Fruit fly (Drosophila melanogaster) whole organism, wandering third instar larva: ENCODE data around the gene Arpc1.

ENCODE experiments used
- Abd-B ChIP-seq: fragments of >200 bp; optimal IDR thresholded peaks from 2 replicates; lab custom pipeline; 2017; ENCODE audit warnings: missing biosample characterization, missing genetic modification characterization
- CG32264 ChIP-seq: fragments of 200-800 bp; sonication (Bioruptor generic); optimal IDR thresholded peaks from 2 replicates; lab custom pipeline; 2016; ENCODE audit warnings: missing biosample characterization, missing genetic modification characterization
- CG9705 ChIP-seq: fragments of 200-800 bp; sonication (Bioruptor generic); optimal IDR thresholded peaks from 2 replicates; lab custom pipeline; 2018; ENCODE audit warnings: missing biosample characterization, mild to moderate bottlenecking, missing genetic modification characterization
- CrebA ChIP-seq: fragments of 200-800 bp; sonication (Bioruptor generic); optimal IDR thresholded peaks from 2 replicates; lab custom pipeline; 2016; ENCODE audit warnings: missing biosample characterization, mild to moderate bottlenecking, missing genetic modification characterization, borderline replicate concordance
- Dfd ChIP-seq: fragments of >200 bp; optimal IDR thresholded peaks from 2 replicates; lab custom pipeline; 2017; ENCODE audit warnings: missing biosample characterization, missing genetic modification characterization
- Dif ChIP-seq: fragments of 200-275, 200-300 bp; sonication (Bioruptor generic); optimal IDR thresholded peaks from 2 replicates; lab custom pipeline; 2018; ENCODE audit warnings: missing biosample characterization, missing genetic modification characterization; ENCODE audit not compliant: partially characterized antibody
- GATAd ChIP-seq: sonication (Bioruptor generic); optimal IDR thresholded peaks from 2 replicates; lab custom pipeline; 2016; ENCODE audit warnings: missing biosample characterization, missing genetic modification characterization
- HLH106 ChIP-seq: fragments of 200-800 bp; optimal IDR thresholded peaks from 3 replicates; lab custom pipeline; 2019; ENCODE audit warnings: missing biosample characterization, mild to moderate bottlenecking, missing genetic modification characterization, moderate library complexity
- Hnf4 ChIP-seq: fragments of 200-800 bp; sonication (Bioruptor generic); optimal IDR thresholded peaks from 2 replicates; lab custom pipeline; 2016; ENCODE audit warnings: missing biosample characterization, mild to moderate bottlenecking, missing genetic modification characterization
- Hr78 ChIP-seq: fragments of >200 bp; optimal IDR thresholded peaks from 2 replicates; lab custom pipeline; 2017; ENCODE audit warnings: missing biosample characterization, missing genetic modification characterization
- Hr83 ChIP-seq: fragments of 200-300 bp; sonication (Bioruptor generic); optimal IDR thresholded peaks from 2 replicates; lab custom pipeline; 2016; ENCODE audit warnings: missing biosample characterization, mild to moderate bottlenecking, missing genetic modification characterization, moderate library complexity; ENCODE audit not compliant: poor library complexity, severe bottlenecking
- Jra ChIP-seq: sonication (Bioruptor generic); optimal IDR thresholded peaks from 2 replicates; lab custom pipeline; 2016; ENCODE audit warnings: missing biosample characterization, missing genetic modification characterization
- Mio ChIP-seq: sonication (Bioruptor generic); optimal IDR thresholded peaks from 2 replicates; lab custom pipeline; 2016; ENCODE audit warnings: missing biosample characterization, missing genetic modification characterization
- Myc ChIP-seq: fragments of >200 bp; optimal IDR thresholded peaks from 2 replicates; lab custom pipeline; 2017
- N ChIP-seq: fragments of >200 bp; optimal IDR thresholded peaks from 2 replicates; lab custom pipeline; 2018; ENCODE audit warnings: missing biosample characterization, missing external identifiers, missing genetic modification characterization
- OdsH ChIP-seq: fragments of 200-800 bp; sonication (Bioruptor generic); optimal IDR thresholded peaks from 2 replicates; lab custom pipeline; 2016; ENCODE audit warnings: missing biosample characterization, mild to moderate bottlenecking, missing genetic modification characterization
- Rel ChIP-seq, 2 experiments: fragments of 200-800 bp; sonication (Bioruptor generic) in 1 of 2; optimal IDR thresholded peaks; 2 replicates in 1 of 2; 3 replicates in 1 of 2; lab custom pipeline; 2016 to 2019; ENCODE audit warnings: mild to moderate bottlenecking in 2 of 2, missing biosample characterization in 2 of 2, missing genetic modification characterization in 2 of 2, moderate library complexity in 1 of 2
- Sp1 ChIP-seq: fragments of 200-800 bp; sonication (Bioruptor generic); optimal IDR thresholded peaks from 3 replicates; lab custom pipeline; 2019; ENCODE audit warnings: missing biosample characterization, mild to moderate bottlenecking, missing genetic modification characterization, moderate library complexity
- Vsx2 ChIP-seq: fragments of 200-300, 225-300 bp; sonication (Bioruptor generic); optimal IDR thresholded peaks from 2 replicates; lab custom pipeline; 2018; ENCODE audit warnings: missing biosample characterization, missing genetic modification characterization; ENCODE audit not compliant: partially characterized antibody
- br ChIP-seq: fragments of 200-800 bp; sonication (Bioruptor generic); optimal IDR thresholded peaks from 2 replicates; lab custom pipeline; 2016; ENCODE audit warnings: missing biosample characterization, missing genetic modification characterization
- brk ChIP-seq: fragments of 200-800 bp; sonication (Bioruptor generic); optimal IDR thresholded peaks from 2 replicates; lab custom pipeline; 2016; ENCODE audit warnings: missing biosample characterization, mild to moderate bottlenecking, missing genetic modification characterization
- dl ChIP-seq, 2 experiments: fragments of 175-275, 200-275 bp in 1 of 2; fragments of 200-275 bp in 1 of 2; sonication (Bioruptor generic); optimal IDR thresholded peaks; lab custom pipeline; 2018; ENCODE audit warnings: mild to moderate bottlenecking in 2 of 2, missing biosample characterization in 2 of 2, missing genetic modification characterization in 2 of 2, moderate library complexity in 2 of 2; ENCODE audit not compliant: partially characterized antibody in 2 of 2, insufficient read depth in 1 of 2
- dmrt93B ChIP-seq: fragments of 200-800 bp; sonication (Bioruptor generic); optimal IDR thresholded peaks from 2 replicates; lab custom pipeline; 2018; ENCODE audit warnings: missing biosample characterization, mild to moderate bottlenecking, missing genetic modification characterization
- dsf ChIP-seq: sonication (Bioruptor generic); optimal IDR thresholded peaks from 2 replicates; lab custom pipeline; 2016; ENCODE audit warnings: missing biosample characterization, missing genetic modification characterization, borderline replicate concordance
- ey ChIP-seq: fragments of 200-800 bp; sonication (Bioruptor generic); optimal IDR thresholded peaks from 2 replicates; lab custom pipeline; 2016; ENCODE audit warnings: missing biosample characterization, missing genetic modification characterization
- foxo ChIP-seq, 2 experiments: fragments of 200-800 bp; sonication (Bioruptor generic); optimal IDR thresholded peaks; 2 replicates in 1 of 2; 3 replicates in 1 of 2; lab custom pipeline; 2016 to 2017; ENCODE audit warnings: missing biosample characterization in 2 of 2, missing genetic modification characterization in 2 of 2
- fru ChIP-seq: fragments of 200-800 bp; sonication (Bioruptor generic); optimal IDR thresholded peaks from 3 replicates; lab custom pipeline; 2016; ENCODE audit warnings: missing biosample characterization, mild to moderate bottlenecking, missing genetic modification characterization
- h ChIP-seq: fragments of 200-800 bp; sonication (Bioruptor generic); optimal IDR thresholded peaks from 3 replicates; lab custom pipeline; 2016; ENCODE audit warnings: missing biosample characterization, mild to moderate bottlenecking, missing genetic modification characterization
- jim ChIP-seq: fragments of 175-275, 200-325 bp; sonication (Bioruptor generic); optimal IDR thresholded peaks from 2 replicates; lab custom pipeline; 2016; ENCODE audit warnings: missing biosample characterization, mild to moderate bottlenecking, missing genetic modification characterization
- lola ChIP-seq: fragments of >200 bp; optimal IDR thresholded peaks from 2 replicates; lab custom pipeline; 2017; ENCODE audit warnings: missing biosample characterization, missing genetic modification characterization
- pan ChIP-seq: fragments of >200 bp; optimal IDR thresholded peaks from 2 replicates; lab custom pipeline; 2017
- psq ChIP-seq: fragments of 200-800 bp; sonication (Bioruptor generic); optimal IDR thresholded peaks from 3 replicates; lab custom pipeline; 2017; ENCODE audit warnings: missing biosample characterization, mild to moderate bottlenecking, missing genetic modification characterization, moderate library complexity
- rgr ChIP-seq: fragments of 200-800 bp; sonication (Bioruptor generic); optimal IDR thresholded peaks from 3 replicates; lab custom pipeline; 2016; ENCODE audit warnings: missing biosample characterization, mild to moderate bottlenecking, missing genetic modification characterization
- sage ChIP-seq: fragments of 200-800 bp; sonication (Bioruptor generic); optimal IDR thresholded peaks from 2 replicates; lab custom pipeline; 2016; ENCODE audit warnings: missing biosample characterization, mild to moderate bottlenecking, missing genetic modification characterization
- sv ChIP-seq: fragments of 200-800 bp; sonication (Bioruptor generic); optimal IDR thresholded peaks from 3 replicates; lab custom pipeline; 2016; ENCODE audit warnings: missing biosample characterization, missing genetic modification characterization
- tai ChIP-seq: sonication (Bioruptor generic); optimal IDR thresholded peaks from 2 replicates; lab custom pipeline; 2016; ENCODE audit warnings: missing biosample characterization, missing genetic modification characterization
- usp ChIP-seq: fragments of >200 bp; optimal IDR thresholded peaks from 2 replicates; lab custom pipeline; 2017; ENCODE audit warnings: missing biosample characterization, missing genetic modification characterization
- woc ChIP-seq: sonication (Bioruptor generic); optimal IDR thresholded peaks from 2 replicates; lab custom pipeline; 2016; ENCODE audit warnings: missing biosample characterization, mild to moderate bottlenecking, missing genetic modification characterization

Arpc1 gene

dm6 chr2L:13835959-13836358 is 6.4 kb upstream of the Arpc1 start:
- TF ChIP-seq rgr (GFP tag; lab: Kevin White, UChicago) (no peak), dsf (GFP tag; lab: Kevin White, UChicago) (no peak), OdsH (GFP tag; lab: Kevin White, UChicago) (no peak), Hr83 (no peak), Vsx2 (GFP tag; lab: Kevin White, UChicago) (no peak)

- TF ChIP-seq Vsx2 (GFP tag; lab: Kevin White, UChicago) = no peak
- TF ChIP-seq Rel (GFP tag; optimal IDR thresholded peaks at IDR 0.05; lab: Kevin White, UChicago) = peak; percentile 99
- TF ChIP-seq Rel (tag; optimal IDR thresholded peaks at IDR 0.05; lab: Kevin White, UChicago) = peak; percentile 96
- peak; percentile 97 for TF ChIP-seq Mio
- TF ChIP-seq Hr83 = peak; percentile 100
- no peak for TF ChIP-seq dl (GFP tag; optimal IDR thresholded peaks at IDR 0.05; lab: Kevin White, UChicago; ENCODE audit: insufficient read depth in 1 of 2, partially characterized antibody in 2 of 2)
- peak; percentile 100 for TF ChIP-seq h
- peak; percentile 99 for TF ChIP-seq dmrt93B (GFP tag; lab: Kevin White, UChicago)
- TF ChIP-seq CG9705 (GFP tag; lab: Kevin White, UChicago) = peak; percentile 99
- peak; percentile 100 for TF ChIP-seq OdsH (GFP tag; lab: Kevin White, UChicago)
- TF ChIP-seq psq (GFP tag; lab: Kevin White, UChicago) = peak; percentile 99
- peak; percentile 98 for TF ChIP-seq GATAd (GFP tag; lab: Kevin White, UChicago)
- TF ChIP-seq Hr78 (GFP tag; lab: Kevin White, UChicago) = no peak
- peak; percentile 99 for TF ChIP-seq CG32264 (GFP tag; lab: Kevin White, UChicago)
- no peak for TF ChIP-seq Dfd (GFP tag; lab: Kevin White, UChicago)
- peak; percentile 100 for TF ChIP-seq HLH106 (tag; lab: Kevin White, UChicago)
- TF ChIP-seq brk (GFP tag; lab: Kevin White, UChicago) = no peak
- peak; percentile 99 for TF ChIP-seq Jra (GFP tag; lab: Kevin White, UChicago)
- TF ChIP-seq lola = no peak
- TF ChIP-seq N (GFP tag; lab: Kevin White, UChicago) = no peak
- TF ChIP-seq sage = peak; percentile 99
- TF ChIP-seq Myc (lab: Kevin White, UChicago) = peak; percentile 6
- peak; percentile 98 for TF ChIP-seq dsf (GFP tag; lab: Kevin White, UChicago)
- TF ChIP-seq fru = peak; percentile 100
- TF ChIP-seq Sp1 (GFP tag; lab: Kevin White, UChicago) = peak; percentile 100
- peak; percentile 100 for TF ChIP-seq br (GFP tag; lab: Kevin White, UChicago)
- TF ChIP-seq Hnf4 (GFP tag; lab: Kevin White, UChicago) = peak; percentile 100
- TF ChIP-seq ey = peak; percentile 100
- TF ChIP-seq Abd-B = no peak
- TF ChIP-seq Dif = no peak
- peak; percentile 100 for TF ChIP-seq sv (GFP tag; lab: Kevin White, UChicago)
- no peak for TF ChIP-seq pan (lab: Kevin White, UChicago)
- TF ChIP-seq jim (GFP tag; lab: Kevin White, UChicago) = peak; percentile 98
- TF ChIP-seq usp (GFP tag; lab: Kevin White, UChicago) = no peak
- peak; percentile 100 for TF ChIP-seq woc (GFP tag; lab: Kevin White, UChicago)
- TF ChIP-seq foxo (GFP tag; optimal IDR thresholded peaks at IDR 0.05; lab: Kevin White, UChicago) = peak; percentile 99 to 100
- no peak for TF ChIP-seq tai (GFP tag; lab: Kevin White, UChicago)
- TF ChIP-seq CrebA (GFP tag; lab: Kevin White, UChicago) = no peak
- TF ChIP-seq rgr (GFP tag; lab: Kevin White, UChicago) = peak; percentile 100
These were observed 5.7 kb upstream of the Arpc1 start, which contains the start of the genes mRpS23 and CenG1A for dm6 chr2L:13835002-13835910. Gene mRpS23 (minus strand): TSS chr2L:13835072. Gene CenG1A (plus strand): TSS chr2L:13835564.
